Fruit fly (Drosophila melanogaster) whole organism, embryonic: ENCODE data around the gene CG14659.
A peak's percentile ranks its signal among the peaks of the same experiment; 100 is the strongest.

Source experiments
- Atf3 ChIP-seq: fragments of 200-800 bp; sonication (Bioruptor generic); optimal IDR thresholded peaks from 3 replicates; lab custom pipeline; 2016; ENCODE audit warnings: missing biosample characterization, missing genetic modification characterization
- CG11085 ChIP-seq: fragments of 200-800 bp; sonication (Bioruptor generic); IDR thresholded peaks from 2 replicates; pipeline ENCODE4 v1.3.6; 2022; ENCODE audit warnings: missing biosample characterization, missing genetic modification characterization
- CG11695 ChIP-seq: fragments of 200-800 bp; sonication (Bioruptor generic); IDR thresholded peaks from 3 replicates; pipeline ENCODE4 v1.3.6; 2022; ENCODE audit warnings: missing biosample characterization, missing genetic modification characterization
- CG1233 ChIP-seq: fragments of 200-800 bp; sonication (Bioruptor generic); optimal IDR thresholded peaks from 4 replicates; lab custom pipeline; 2018; ENCODE audit warnings: missing biosample characterization, mild to moderate bottlenecking, missing genetic modification characterization
- CG14014 ChIP-seq: fragments of 200-800 bp; sonication (Bioruptor generic); IDR thresholded peaks from 2 replicates; pipeline ENCODE4 v1.3.6; 2022; ENCODE audit warnings: missing biosample characterization, missing genetic modification characterization
- CG14667 ChIP-seq: fragments of 200-800 bp; sonication (Bioruptor generic); IDR thresholded peaks from 2 replicates; pipeline ENCODE4 v1.3.6; 2022; ENCODE audit warnings: missing biosample characterization, missing genetic modification characterization
- CG1529 ChIP-seq: fragments of 200-800 bp; sonication (Bioruptor generic); optimal IDR thresholded peaks from 3 replicates; lab custom pipeline; 2018; ENCODE audit warnings: missing biosample characterization, missing genetic modification characterization
- CG18011 ChIP-seq: fragments of 200-800 bp; sonication (Bioruptor generic); optimal IDR thresholded peaks from 2 replicates; lab custom pipeline; 2017; ENCODE audit warnings: missing biosample characterization, missing genetic modification characterization, mild to moderate bottlenecking, moderate library complexity, missing genotype
- CG18262 ChIP-seq: fragments of 200-800 bp; optimal IDR thresholded peaks from 3 replicates; lab custom pipeline; 2019; ENCODE audit warnings: missing biosample characterization, mild to moderate bottlenecking, missing genetic modification characterization, moderate library complexity
- CG2678 ChIP-seq: fragments of 200-800 bp; sonication (Bioruptor generic); optimal IDR thresholded peaks from 3 replicates; lab custom pipeline; 2019; ENCODE audit warnings: missing biosample characterization, mild to moderate bottlenecking, missing genetic modification characterization, moderate library complexity
- CG2875 ChIP-seq: fragments of 200-800 bp; sonication (Bioruptor generic); optimal IDR thresholded peaks from 2 replicates; lab custom pipeline; 2017; ENCODE audit warnings: missing biosample characterization, mild to moderate bottlenecking, missing genetic modification characterization, missing genetic modification reagents
- CG30431 ChIP-seq: fragments of 200-800 bp; sonication (Bioruptor generic); optimal IDR thresholded peaks from 2 replicates; lab custom pipeline; 2017; ENCODE audit warnings: missing biosample characterization, missing genetic modification characterization
- CG31388 ChIP-seq: fragments of 200-800 bp; sonication (Bioruptor generic); optimal IDR thresholded peaks from 2 replicates; lab custom pipeline; 2016; ENCODE audit warnings: missing biosample characterization, missing genetic modification characterization
- CG31441 ChIP-seq: fragments of 200-800 bp; sonication (Bioruptor generic); IDR thresholded peaks from 2 replicates; pipeline ENCODE4 v1.3.6; 2022; ENCODE audit warnings: missing biosample characterization, missing genetic modification characterization
- CG3163 ChIP-seq: fragments of 200-800 bp; sonication (Bioruptor generic); optimal IDR thresholded peaks from 3 replicates; lab custom pipeline; 2016; ENCODE audit warnings: missing biosample characterization, missing genetic modification characterization
- CG4328 ChIP-seq: fragments of 200-800 bp; sonication (Bioruptor generic); optimal IDR thresholded peaks from 3 replicates; lab custom pipeline; 2017; ENCODE audit warnings: missing biosample characterization, missing genetic modification reagents, missing genetic modification characterization
- CG4820 ChIP-seq: fragments of 200-800 bp; sonication (Bioruptor generic); optimal IDR thresholded peaks from 3 replicates; lab custom pipeline; 2016; ENCODE audit warnings: missing biosample characterization, missing genetic modification characterization
- CG6683 ChIP-seq: fragments of 200-800 bp; sonication (Bioruptor generic); optimal IDR thresholded peaks from 2 replicates; lab custom pipeline; 2017; ENCODE audit warnings: missing biosample characterization, mild to moderate bottlenecking, missing genetic modification characterization, missing genetic modification reagents
- CG9215 ChIP-seq: fragments of 200-800 bp; sonication (Bioruptor generic); IDR thresholded peaks from 2 replicates; pipeline ENCODE4 v1.3.6; 2022; ENCODE audit warnings: missing biosample characterization, missing genetic modification characterization
- CG9437 ChIP-seq: fragments of 200-800 bp; sonication (Bioruptor generic); optimal IDR thresholded peaks from 2 replicates; lab custom pipeline; 2018; ENCODE audit warnings: missing biosample characterization, mild to moderate bottlenecking, missing genetic modification characterization
- Hmx ChIP-seq: fragments of 200-800 bp; sonication (Bioruptor generic); optimal IDR thresholded peaks from 2 replicates; lab custom pipeline; 2016; ENCODE audit warnings: missing biosample characterization, missing genetic modification characterization
- Max ChIP-seq: fragments of 200-800 bp; sonication (Bioruptor generic); optimal IDR thresholded peaks from 2 replicates; lab custom pipeline; 2016; ENCODE audit warnings: missing biosample characterization, mild to moderate bottlenecking, missing genetic modification characterization
- Mrtf ChIP-seq: fragments of 200-800 bp; sonication (Bioruptor generic); IDR thresholded peaks from 3 replicates; pipeline ENCODE4 v1.3.6; 2022; ENCODE audit warnings: missing biosample characterization, missing genetic modification characterization
- Spps ChIP-seq: fragments of 200-800 bp; sonication (Bioruptor generic); optimal IDR thresholded peaks from 2 replicates; lab custom pipeline; 2018; ENCODE audit warnings: missing biosample characterization, mild to moderate bottlenecking, missing genetic modification characterization
- Sry-β ChIP-seq: fragments of 200-800 bp; sonication (Bioruptor generic); optimal IDR thresholded peaks from 2 replicates; lab custom pipeline; 2018; ENCODE audit warnings: missing biosample characterization, mild to moderate bottlenecking, missing genetic modification characterization, moderate library complexity
- TFAM ChIP-seq: fragments of 200-800 bp; sonication (Bioruptor generic); optimal IDR thresholded peaks from 2 replicates; lab custom pipeline; 2017; ENCODE audit warnings: missing biosample characterization, missing genetic modification characterization, inconsistent platforms
- bigmax ChIP-seq: fragments of 200-800 bp; sonication (Bioruptor generic); optimal IDR thresholded peaks from 2 replicates; lab custom pipeline; 2018; ENCODE audit warnings: missing biosample characterization, mild to moderate bottlenecking, missing genetic modification characterization
- chinmo ChIP-seq: fragments of 200-800 bp; sonication (Bioruptor generic); IDR thresholded peaks from 4 replicates; pipeline ENCODE4 v1.3.6; 2022; ENCODE audit warnings: missing biosample characterization, missing genetic modification characterization; ENCODE audit not compliant: partially characterized antibody
- ci ChIP-seq: fragments of 200-800 bp; sonication (Bioruptor generic); IDR thresholded peaks from 3 replicates; pipeline ENCODE4 v1.3.6; 2022; ENCODE audit warnings: missing biosample characterization, missing genetic modification characterization
- dm ChIP-seq: fragments of 200-800 bp; sonication (Bioruptor generic); optimal IDR thresholded peaks from 3 replicates; lab custom pipeline; 2016; ENCODE audit warnings: missing biosample characterization, missing genetic modification characterization
- dmrt11E ChIP-seq: fragments of 200-800 bp; sonication (Bioruptor generic); optimal IDR thresholded peaks from 3 replicates; lab custom pipeline; 2018; ENCODE audit warnings: missing biosample characterization, mild to moderate bottlenecking, missing genetic modification characterization, moderate library complexity
- fd3F ChIP-seq: fragments of 200-800 bp; sonication (Bioruptor generic); optimal IDR thresholded peaks from 2 replicates; lab custom pipeline; 2018; ENCODE audit warnings: missing biosample characterization, mild to moderate bottlenecking, missing genetic modification characterization, moderate library complexity
- fd96Cb ChIP-seq: fragments of 200-800 bp; sonication (Bioruptor generic); optimal IDR thresholded peaks from 2 replicates; lab custom pipeline; 2018; ENCODE audit warnings: missing biosample characterization, mild to moderate bottlenecking, missing genetic modification characterization, moderate library complexity
- grn ChIP-seq: fragments of 200-800 bp; sonication (Bioruptor generic); optimal IDR thresholded peaks from 3 replicates; lab custom pipeline; 2017; ENCODE audit warnings: missing biosample characterization, missing genetic modification characterization
- gro ChIP-seq: fragments of 200-800 bp; sonication (Bioruptor generic); optimal IDR thresholded peaks from 2 replicates; lab custom pipeline; 2016; ENCODE audit warnings: missing biosample characterization, missing genetic modification characterization
- gsb ChIP-seq: fragments of 200-800 bp; sonication (Bioruptor generic); IDR thresholded peaks from 2 replicates; pipeline ENCODE4 v1.3.6; 2022; ENCODE audit warnings: missing biosample characterization, missing genetic modification characterization
- hbn ChIP-seq: fragments of 200-800 bp; sonication (Bioruptor generic); IDR thresholded peaks from 2 replicates; pipeline ENCODE4 v1.3.6; 2022; ENCODE audit warnings: missing biosample characterization, missing genetic modification characterization; ENCODE audit not compliant: partially characterized antibody
- kah ChIP-seq: fragments of 200-800 bp; sonication (Bioruptor generic); optimal IDR thresholded peaks from 2 replicates; lab custom pipeline; 2018; ENCODE audit warnings: missing biosample characterization, mild to moderate bottlenecking, missing genetic modification characterization
- lmd ChIP-seq: fragments of 200-800 bp; sonication (Bioruptor generic); IDR thresholded peaks from 2 replicates; pipeline ENCODE4 v1.3.6; 2022; ENCODE audit warnings: missing biosample characterization, missing genetic modification characterization
- lola ChIP-seq, 3 experiments: fragments of >200 bp in 2 of 3; fragments of 200-800 bp in 1 of 3; sonication (Bioruptor generic) in 1 of 3; optimal IDR thresholded peaks; 2 replicates each; lab custom pipeline; 2017 to 2019; ENCODE audit warnings: missing biosample characterization in 3 of 3, missing genetic modification characterization in 3 of 3, mild to moderate bottlenecking in 1 of 3, moderate library complexity in 1 of 3
- nom ChIP-seq: fragments of 200-800 bp; sonication (Bioruptor generic); optimal IDR thresholded peaks from 2 replicates; lab custom pipeline; 2017; ENCODE audit warnings: missing biosample characterization, missing genetic modification characterization, mild to moderate bottlenecking, moderate library complexity, missing genetic modification reagents
- pfk ChIP-seq: fragments of 200-800 bp; sonication (Bioruptor generic); optimal IDR thresholded peaks from 2 replicates; lab custom pipeline; 2018; ENCODE audit warnings: missing biosample characterization, mild to moderate bottlenecking, missing genetic modification characterization, moderate library complexity
- sc ChIP-seq, 3 experiments: fragments of >200 bp in 2 of 3; fragments of 200-800 bp in 1 of 3; sonication (Bioruptor generic) in 1 of 3; optimal IDR thresholded peaks; 2 replicates in 2 of 3; 3 replicates in 1 of 3; lab custom pipeline; 2017; ENCODE audit warnings: mild to moderate bottlenecking in 1 of 3, missing biosample characterization in 1 of 3, missing genetic modification characterization in 1 of 3, missing genetic modification reagents in 1 of 3
- sens ChIP-seq: fragments of 200-800 bp; sonication (Bioruptor generic); peaks from one replicate; lab custom pipeline; 2016; ENCODE audit warnings: missing biosample characterization, missing genetic modification characterization
- seq ChIP-seq: fragments of 200-800 bp; sonication (Bioruptor generic); IDR thresholded peaks from 2 replicates; pipeline ENCODE4 v1.3.6; 2022; ENCODE audit warnings: missing biosample characterization, missing genetic modification characterization
- tup ChIP-seq: fragments of 200-800 bp; sonication (Bioruptor generic); optimal IDR thresholded peaks from 2 replicates; lab custom pipeline; 2016; ENCODE audit warnings: missing biosample characterization, mild to moderate bottlenecking, missing genetic modification characterization, moderate library complexity
- zfh1 ChIP-seq: fragments of 200-800 bp; sonication (Bioruptor generic); IDR thresholded peaks from 3 replicates; pipeline ENCODE4 v1.3.6; 2022; ENCODE audit warnings: missing biosample characterization, missing genetic modification characterization

CG14659 gene

dm6 chr3R:4804828-4805707 is 26.0 kb downstream of the CG14659 start (continued):
- peak; percentile 46 for TF ChIP-seq Spps
- no peak for TF ChIP-seq gro (GFP tag; lab: Kevin White, UChicago)
- peak; percentile 37 for TF ChIP-seq CG4328 (GFP tag; lab: Kevin White, UChicago)
- TF ChIP-seq chinmo (GFP tag; lab: Robert Waterston, UW) = peak; percentile 83; the same call in 1 of the 4 replicates
- TF ChIP-seq hbn = no peak
- TF ChIP-seq CG30431 (GFP tag; lab: Kevin White, UChicago) = peak; percentile 28
- no peak for TF ChIP-seq TFAM (GFP tag; lab: Kevin White, UChicago)
- TF ChIP-seq CG18011 (GFP tag; lab: Kevin White, UChicago) = no peak
- TF ChIP-seq CG1529 (GFP tag; lab: Kevin White, UChicago) = no peak
- TF ChIP-seq sens (GFP tag; lab: Kevin White, UChicago) = peak; percentile 71
- peak; percentile 75 for TF ChIP-seq CG11695
- peak; percentile 78 for TF ChIP-seq CG9437
- peak; percentile 41 for TF ChIP-seq CG1233 (GFP tag; lab: Kevin White, UChicago)
- TF ChIP-seq CG11085 (GFP tag; lab: Robert Waterston, UW) = peak; percentile 40; the same call in 1 of the 2 replicates
- no peak for TF ChIP-seq Hmx (GFP tag; lab: Kevin White, UChicago)
- no peak for TF ChIP-seq Max
- TF ChIP-seq dmrt11E (tag; lab: Kevin White, UChicago) = peak; percentile 74
- no peak for TF ChIP-seq grn (GFP tag; lab: Kevin White, UChicago)
- TF ChIP-seq CG31388 = no peak
- TF ChIP-seq CG14014 = peak; percentile 55
- TF ChIP-seq kah (GFP tag; lab: Kevin White, UChicago) = peak; percentile 60
- TF ChIP-seq CG3163 (GFP tag; lab: Kevin White, UChicago) = no peak
- TF ChIP-seq CG18262 = peak; percentile 86
- peak; percentile 79 for TF ChIP-seq Sry-β (GFP tag; lab: Kevin White, UChicago)
- TF ChIP-seq sc (optimal IDR thresholded peaks at IDR 0.05; lab: Kevin White, UChicago) = no peak
- peak; percentile 30 for TF ChIP-seq sc (GFP tag; optimal IDR thresholded peaks at IDR 0.05; lab: Kevin White, UChicago)
- TF ChIP-seq ci (GFP tag; lab: Robert Waterston, UW) = no peak; the same call in 1 of the 3 replicates
- peak in 2 of 3 experiments; percentile 45 to 68 for TF ChIP-seq lola (GFP tag; optimal IDR thresholded peaks at IDR 0.05; lab: Kevin White, UChicago)
- TF ChIP-seq nom (GFP tag; lab: Kevin White, UChicago) = no peak
- TF ChIP-seq fd96Cb (tag; lab: Kevin White, UChicago) = peak; percentile 68
- TF ChIP-seq CG4820 (GFP tag; lab: Kevin White, UChicago) = peak; percentile 53
- peak; percentile 46; the same call in 1 of the 2 replicates for TF ChIP-seq CG9215 (GFP tag; lab: Robert Waterston, UW)
- TF ChIP-seq zfh1 (GFP tag; lab: Robert Waterston, UW) = peak; percentile 31; the same call in 1 of the 3 replicates
- TF ChIP-seq CG2875 (GFP tag; lab: Kevin White, UChicago) = peak; percentile 46
- no peak; the same call in 1 of the 2 replicates for TF ChIP-seq seq (GFP tag; lab: Robert Waterston, UW)
- TF ChIP-seq Mrtf (GFP tag; lab: Robert Waterston, UW) = peak; percentile 33; the same call in 1 of the 3 replicates
- TF ChIP-seq CG14667 (GFP tag; lab: Robert Waterston, UW) = peak; percentile 49; the same call in 1 of the 2 replicates
- TF ChIP-seq CG31441 (GFP tag; lab: Robert Waterston, UW) = peak; percentile 85
- no peak for TF ChIP-seq pfk (GFP tag; lab: Kevin White, UChicago)
- TF ChIP-seq Atf3 (GFP tag; lab: Kevin White, UChicago) = peak; percentile 22
- TF ChIP-seq bigmax (GFP tag; lab: Kevin White, UChicago) = no peak
- TF ChIP-seq tup (GFP tag; lab: Kevin White, UChicago) = no peak
- TF ChIP-seq lmd (GFP tag; lab: Robert Waterston, UW) = peak; percentile 75
- peak; percentile 14 for TF ChIP-seq dm (GFP tag; lab: Kevin White, UChicago)
- TF ChIP-seq fd3F (GFP tag; lab: Kevin White, UChicago) = peak; percentile 57
- TF ChIP-seq CG6683 (GFP tag; lab: Kevin White, UChicago) = no peak
- peak; percentile 83 for TF ChIP-seq CG2678 (tag; lab: Kevin White, UChicago)
- TF ChIP-seq gsb (GFP tag; lab: Robert Waterston, UW) = 0 out of 2 replicates have a peak, but pooled peaks have one; percentile 26
